Worm (Caenorhabditis elegans): ENCODE measurements around the gene snrp-40.1.

Gene snrp-40.1

ce11 chrX:11289925-11290324, 9.7 kb downstream of the snrp-40.1 start:
- TF ChIP-seq ets-5 (GFP tag; IDR thresholded peaks at IDR 0.05) (no peak), dsc-1 (tag; optimal IDR thresholded peaks at IDR 0.05) (no peak), ceh-8 (GFP tag; optimal IDR thresholded peaks at IDR 0.05) (no peak), jun-1 (tag; optimal IDR thresholded peaks at IDR 0.05) (no peak), pqm-1 (tag; optimal IDR thresholded peaks at IDR 0.05) (no peak), elt-2 (tag; optimal IDR thresholded peaks at IDR 0.05) (peak; percentile 53), nhr-90 (tag; optimal IDR thresholded peaks at IDR 0.05; ENCODE audit: poor library complexity) (no peak)

ce11 chrX:11287617-11288016, 12.0 kb downstream of the snrp-40.1 start, which contains the start of gene F38B2.4:
Gene F38B2.4 (minus strand): TSS chrX:11287717.
- TF ChIP-seq elt-3 (tag; optimal IDR thresholded peaks at IDR 0.05) (no peak), rnt-1 (tag; optimal IDR thresholded peaks at IDR 0.05) (peak; percentile 17), nhr-85 (tag) (peak; percentile 24), pag-3 (tag; optimal IDR thresholded peaks at IDR 0.05; ENCODE audit: borderline replicate concordance, insufficient read depth) (peak; percentile 37), lin-14 (GFP tag; optimal IDR thresholded peaks at IDR 0.05) (peak; percentile 62), C16A3.4 (tag; optimal IDR thresholded peaks at IDR 0.05) (no peak)

ce11 chrX:11286246-11286645, 13.3 kb downstream of the snrp-40.1 start, which contains the start of gene F38B2.3:
Gene F38B2.3 (minus strand): TSS chrX:11286346.
- no peak for TF ChIP-seq nhr-76 (tag; optimal IDR thresholded peaks at IDR 0.05)
- no peak for TF ChIP-seq zag-1 (tag; optimal IDR thresholded peaks at IDR 0.05)
- no peak for TF ChIP-seq dsc-1 (tag; optimal IDR thresholded peaks at IDR 0.05)
- TF ChIP-seq lin-35 (GFP tag; optimal IDR thresholded peaks at IDR 0.05), result no peak

DNA sequence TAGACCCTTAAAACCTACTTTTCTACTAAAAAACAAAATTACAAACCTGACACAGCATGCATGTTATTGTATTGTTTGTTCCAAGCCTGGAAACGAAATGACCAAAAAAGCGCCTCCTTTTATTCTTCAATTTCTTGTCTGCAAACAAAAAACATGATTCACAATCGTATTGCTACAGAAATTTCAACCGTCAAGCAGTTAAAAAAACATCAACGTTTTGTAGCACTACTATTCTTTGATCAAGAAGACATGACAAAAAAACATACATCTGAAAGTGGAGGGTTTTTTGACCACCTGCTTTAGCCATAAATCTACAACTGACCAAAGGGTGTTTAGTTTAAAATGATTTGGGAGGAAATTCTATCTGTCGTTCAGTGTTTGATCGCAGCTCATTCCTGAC, 18.4 kb downstream of the snrp-40.1 start, which contains the start of gene F38B2.6:
Gene F38B2.6, minus strand, starts transcription at position 101 of the 400 bp plus-strand sequence.
- no peak for TF ChIP-seq aha-1 (tag; optimal IDR thresholded peaks at IDR 0.05)
- TF ChIP-seq fkh-4 (tag; optimal IDR thresholded peaks at IDR 0.05; ENCODE audit: borderline replicate concordance), result no peak
- no peak for TF ChIP-seq lin-39 (tag; optimal IDR thresholded peaks at IDR 0.05)
- TF ChIP-seq C34B4.2 (tag; optimal IDR thresholded peaks at IDR 0.05), result no peak
- no peak for TF ChIP-seq skn-1 (tag; optimal IDR thresholded peaks at IDR 0.05)
- no peak for TF ChIP-seq ces-1 (GFP tag; optimal IDR thresholded peaks at IDR 0.05)
- no peak for TF ChIP-seq zip-4 (GFP tag; optimal IDR thresholded peaks at IDR 0.05)

DNA sequence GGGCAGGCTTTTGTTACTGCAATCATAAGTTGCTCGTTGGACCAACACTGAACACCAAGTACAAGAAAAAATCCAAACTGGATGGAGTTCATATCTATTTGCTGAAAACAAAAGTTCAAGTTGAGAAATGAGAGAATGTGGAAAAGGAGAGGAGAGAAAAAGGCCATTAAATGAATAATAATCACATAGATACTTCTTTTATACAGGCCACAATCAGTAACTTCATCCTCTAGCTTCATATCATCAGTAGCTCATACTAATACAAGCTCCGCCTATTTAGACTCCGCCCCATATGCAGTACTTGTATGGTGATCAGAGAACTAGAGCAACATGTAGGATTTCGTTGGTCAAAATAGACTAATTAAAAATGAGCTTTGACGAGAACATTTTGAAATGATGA, 20.3 kb downstream of the snrp-40.1 start, which contains the start of gene F38B2.2:
Gene F38B2.2, minus strand, starts transcription at position 101 of the 400 bp plus-strand sequence.
- TF ChIP-seq ceh-8 (GFP tag; optimal IDR thresholded peaks at IDR 0.05) (peak; percentile 47), sptf-1 (tag; optimal IDR thresholded peaks at IDR 0.05) (no peak)

DNA sequence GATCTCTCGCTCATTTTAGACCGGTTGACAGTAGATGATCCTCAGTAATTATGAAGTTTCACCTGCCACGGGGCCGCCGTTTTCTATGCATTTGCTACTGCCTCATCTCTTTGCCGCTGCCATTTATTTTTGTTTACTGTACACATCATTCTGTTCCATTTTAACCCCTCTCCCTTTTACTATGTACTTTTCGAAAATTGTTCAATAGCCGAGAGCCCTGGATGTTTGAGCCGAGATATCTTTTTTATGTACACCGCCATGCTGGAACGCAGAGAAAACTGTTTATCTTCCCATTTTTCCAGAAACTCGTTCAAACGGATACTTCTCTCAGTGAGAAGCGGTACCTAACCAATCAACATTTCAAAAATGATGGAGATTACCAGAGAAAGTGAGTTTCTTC, 28.7 kb downstream of the snrp-40.1 start, which contains the start of gene ifa-1:
Gene ifa-1, plus strand, starts transcription at position 301 of the 400 bp plus-strand sequence.
- TF ChIP-seq nhr-77 (tag; optimal IDR thresholded peaks at IDR 0.05) (no peak), aly-2 (tag; optimal IDR thresholded peaks at IDR 0.05) (no peak), zag-1 (tag; optimal IDR thresholded peaks at IDR 0.05) (no peak), fkh-8 (tag; optimal IDR thresholded peaks at IDR 0.05) (no peak), mdl-1 (tag; optimal IDR thresholded peaks at IDR 0.05) (no peak), sptf-1 (tag; optimal IDR thresholded peaks at IDR 0.05) (no peak), lir-3 (tag; optimal IDR thresholded peaks at IDR 0.05; ENCODE audit: poor library complexity) (no peak), elt-3 (tag; optimal IDR thresholded peaks at IDR 0.05) (no peak), ceh-8 (GFP tag; optimal IDR thresholded peaks at IDR 0.05) (no peak), sox-4 (tag; optimal IDR thresholded peaks at IDR 0.05) (no peak), tlp-1 (tag; optimal IDR thresholded peaks at IDR 0.05) (no peak), nhr-11 (tag; optimal IDR thresholded peaks at IDR 0.05) (no peak), lin-35 (GFP tag; optimal IDR thresholded peaks at IDR 0.05) (no peak), nhr-47 (tag; optimal IDR thresholded peaks at IDR 0.05) (no peak)

Measured in whole organism, L1 larva.